Fruit fly (Drosophila melanogaster): ENCODE results near the gene ph-d.

Gene ph-d

dm6 chrX:2141854-2142216 is 18.7 kb upstream of the ph-d start (continued):
- TF ChIP-seq CG6808 (GFP tag; optimal IDR thresholded peaks at IDR 0.05) (peak; percentile 53), CG6854 (GFP tag; optimal IDR thresholded peaks at IDR 0.05) (peak; percentile 46), CG4318 (GFP tag; optimal IDR thresholded peaks at IDR 0.05) (no peak), CG32006 (GFP tag; optimal IDR thresholded peaks at IDR 0.05) (peak; percentile 50), Sox15 (GFP tag; optimal IDR thresholded peaks at IDR 0.05) (no peak), CG9139 (GFP tag; optimal IDR thresholded peaks at IDR 0.05) (no peak), OdsH (GFP tag; optimal IDR thresholded peaks at IDR 0.05) (peak; percentile 14), cyc (GFP tag; optimal IDR thresholded peaks at IDR 0.05) (peak; percentile 41)

- TF ChIP-seq topi (GFP tag; optimal IDR thresholded peaks at IDR 0.05) (peak; percentile 30), dsx (GFP tag; optimal IDR thresholded peaks at IDR 0.05; ENCODE audit: poor library complexity, severe bottlenecking) (peak; percentile 28), Hr38 (GFP tag; optimal IDR thresholded peaks at IDR 0.05) (no peak), pdm3 (GFP tag; optimal IDR thresholded peaks at IDR 0.05) (peak; percentile 13), CG8119 (GFP tag; IDR thresholded peaks at IDR 0.05) (0 out of 3 replicates have a peak, but pooled peaks have one; percentile 23), esn (GFP tag; optimal IDR thresholded peaks at IDR 0.05) (peak; percentile 35), CG15336 (GFP tag; IDR thresholded peaks at IDR 0.05) (peak; percentile 63), Eip78C (GFP tag) (peak; percentile 63), fd59A (GFP tag; optimal IDR thresholded peaks at IDR 0.05) (no peak), net (GFP tag; optimal IDR thresholded peaks at IDR 0.05) (peak; percentile 2), acj6 (GFP tag; optimal IDR thresholded peaks at IDR 0.05) (peak; percentile 37), Hr39 (GFP tag; optimal IDR thresholded peaks at IDR 0.05) (peak; percentile 39), eg (GFP tag; IDR thresholded peaks at IDR 0.05) (peak; percentile 53; the same call in 1 of the 3 replicates), CG6792 (GFP tag; optimal IDR thresholded peaks at IDR 0.05) (no peak), vri (GFP tag; optimal IDR thresholded peaks at IDR 0.05) (peak; percentile 20), lz (GFP tag; optimal IDR thresholded peaks at IDR 0.05) (peak; percentile 21), CG6163 (GFP tag; IDR thresholded peaks at IDR 0.05) (peak; percentile 45; the same call in 1 of the 3 replicates), CG31627 (GFP tag; optimal IDR thresholded peaks at IDR 0.05) (peak; percentile 20), CG3919 (GFP tag; optimal IDR thresholded peaks at IDR 0.05) (no peak), Ets21C (GFP tag; optimal IDR thresholded peaks at IDR 0.05) (no peak), OdsH (GFP tag; optimal IDR thresholded peaks at IDR 0.05) (peak; percentile 10), Hr4 (GFP tag; optimal IDR thresholded peaks at IDR 0.05) (peak; percentile 26), CG10669 (GFP tag; optimal IDR thresholded peaks at IDR 0.05) (no peak), CG11762 (GFP tag; optimal IDR thresholded peaks at IDR 0.05; ENCODE audit: insufficient read depth) (no peak), Lpt (GFP tag; optimal IDR thresholded peaks at IDR 0.05) (no peak), CG32006 (GFP tag; optimal IDR thresholded peaks at IDR 0.05) (no peak), CG6276 (GFP tag; optimal IDR thresholded peaks at IDR 0.05) (no peak), CG3032 (tag; optimal IDR thresholded peaks at IDR 0.05) (no peak), Eip75B (GFP tag; optimal IDR thresholded peaks at IDR 0.05) (peak; percentile 33), fd85E (GFP tag; optimal IDR thresholded peaks at IDR 0.05) (no peak)
Measured at dm6 chrX:2141159-2141853, 18.2 kb upstream of the ph-d start, which contains the start of gene D2hgdh. Gene D2hgdh, plus strand, starts transcription at chrX:2141489.

DNA sequence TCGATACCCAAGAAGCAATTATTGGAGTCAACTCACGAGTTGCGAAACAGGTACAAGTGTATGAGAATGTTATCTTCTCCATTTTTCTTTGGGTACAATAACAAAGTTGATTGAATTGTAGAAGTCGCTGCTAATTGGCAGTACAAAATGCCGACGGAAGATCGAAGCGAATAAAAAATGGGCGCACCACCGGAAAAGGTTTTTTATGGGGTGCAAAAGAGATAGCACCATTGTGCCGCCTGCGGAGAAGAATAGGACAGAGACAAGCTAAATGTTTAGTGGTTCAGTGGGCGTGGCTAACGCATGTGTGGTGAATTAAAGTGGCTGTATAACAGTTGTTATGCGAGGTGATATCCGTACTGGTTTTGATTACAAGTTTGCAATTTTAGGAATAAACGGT is 17.4 kb upstream of the ph-d start:
- TF ChIP-seq OdsH (GFP tag; optimal IDR thresholded peaks at IDR 0.05) (no peak), CG9139 (GFP tag; optimal IDR thresholded peaks at IDR 0.05) (no peak), Met (GFP tag; optimal IDR thresholded peaks at IDR 0.05) (peak; percentile 6), CG10669 (GFP tag; optimal IDR thresholded peaks at IDR 0.05) (no peak), Hr38 (GFP tag; optimal IDR thresholded peaks at IDR 0.05) (no peak), CG3919 (GFP tag; optimal IDR thresholded peaks at IDR 0.05) (no peak), CG32006 (GFP tag; optimal IDR thresholded peaks at IDR 0.05) (no peak), pdm3 (GFP tag; optimal IDR thresholded peaks at IDR 0.05) (no peak), Sox102F (GFP tag; optimal IDR thresholded peaks at IDR 0.05) (no peak), fkh (GFP tag; optimal IDR thresholded peaks at IDR 0.05) (no peak), CG6276 (GFP tag; optimal IDR thresholded peaks at IDR 0.05) (no peak), achi (GFP tag; optimal IDR thresholded peaks at IDR 0.05) (no peak), Ets21C (GFP tag; optimal IDR thresholded peaks at IDR 0.05) (no peak), Eip93F (GFP tag; optimal IDR thresholded peaks at IDR 0.05) (no peak), CG3032 (tag; optimal IDR thresholded peaks at IDR 0.05) (no peak), CG8119 (GFP tag; IDR thresholded peaks at IDR 0.05) (no peak), vri (GFP tag; optimal IDR thresholded peaks at IDR 0.05) (no peak), Smox (GFP tag; optimal IDR thresholded peaks at IDR 0.05) (no peak), dsx (GFP tag; optimal IDR thresholded peaks at IDR 0.05; ENCODE audit: poor library complexity, severe bottlenecking) (peak; percentile 29), CG4318 (GFP tag; optimal IDR thresholded peaks at IDR 0.05) (no peak), esn (GFP tag; optimal IDR thresholded peaks at IDR 0.05) (no peak), eg (GFP tag; IDR thresholded peaks at IDR 0.05) (peak; percentile 34; the same call in 1 of the 3 replicates), lz (GFP tag; optimal IDR thresholded peaks at IDR 0.05) (no peak), CG10631 (GFP tag; optimal IDR thresholded peaks at IDR 0.05) (no peak), Gug (GFP tag; IDR thresholded peaks at IDR 0.05) (no peak), CG15336 (GFP tag; IDR thresholded peaks at IDR 0.05) (no peak), net (GFP tag; optimal IDR thresholded peaks at IDR 0.05) (no peak), Hr39 (GFP tag; optimal IDR thresholded peaks at IDR 0.05) (no peak), CG11902 (GFP tag; optimal IDR thresholded peaks at IDR 0.05) (no peak)

All from whole organism, prepupa.